Fruit fly (Drosophila melanogaster): ENCODE results near the gene PAPLA1.

- TF ChIP-seq Myc (optimal IDR thresholded peaks at IDR 0.05) (no peak), insv (optimal IDR thresholded peaks at IDR 0.05) (no peak)
Measured at dm6 chr2L:8099615-8100375, 59.6 kb downstream of the PAPLA1 start.

All from Kc167 (cell line).